Worm (Caenorhabditis elegans): Measurements from ENCODE around the gene leo-1.

ce11 chrIV:11359769-11360168 lies 30.6 kb upstream of the leo-1 start, which contains the start of gene klp-12:
- no peak for TF ChIP-seq sea-2 (GFP tag; IDR thresholded peaks at IDR 0.05)
- TF ChIP-seq athp-1 (tag; optimal IDR thresholded peaks at IDR 0.05), result no peak
- TF ChIP-seq him-1 (tag; optimal IDR thresholded peaks at IDR 0.05), result no peak
- TF ChIP-seq C06A6.2 (GFP tag; conservative IDR thresholded peaks at IDR 0.05), result no peak
- TF ChIP-seq repo-1 (tag; optimal IDR thresholded peaks at IDR 0.05), result no peak
- no peak for TF ChIP-seq ztf-26 (tag; optimal IDR thresholded peaks at IDR 0.05)
- no peak for TF ChIP-seq unc-130 (GFP tag; optimal IDR thresholded peaks at IDR 0.05)
- no peak for TF ChIP-seq ama-1 (optimal IDR thresholded peaks at IDR 0.05)
- TF ChIP-seq ama-1 (GFP tag; optimal IDR thresholded peaks at IDR 0.05), result no peak
- no peak for TF ChIP-seq Y53G8AR.9 (GFP tag; conservative IDR thresholded peaks at IDR 0.05)
- TF ChIP-seq F49E8.2 (tag; optimal IDR thresholded peaks at IDR 0.05; ENCODE audit: insufficient read depth), result no peak

All from whole organism, young adult.